Worm (Caenorhabditis elegans) whole organism, late embryonic: Measurements from ENCODE around the gene C47A4.5.

Experiments used
- C38D4.7 ChIP-seq: fragments of 200-800 bp; sonication (Bioruptor generic); optimal IDR thresholded peaks from 2 replicates; lab custom pipeline; 2018; ENCODE audit warnings: mild to moderate bottlenecking, missing genetic modification characterization, moderate library complexity, missing compliant biosample characterization
- ahr-1 ChIP-seq: sonication (generic microtip); optimal IDR thresholded peaks from 2 replicates; lab custom pipeline; 2016; ENCODE audit warnings: missing genetic modification characterization, missing compliant biosample characterization
- ceh-19 ChIP-seq: fragments of 200-800 bp; sonication (Bioruptor generic); optimal IDR thresholded peaks from 2 replicates; lab custom pipeline; 2018; ENCODE audit warnings: mild to moderate bottlenecking, missing genetic modification characterization, missing compliant biosample characterization
- ceh-2 ChIP-seq: sonication (generic microtip); optimal IDR thresholded peaks from 2 replicates; lab custom pipeline; 2016; ENCODE audit warnings: missing genotype, missing genetic modification characterization, missing compliant biosample characterization
- ceh-34 ChIP-seq: sonication (generic microtip); optimal IDR thresholded peaks from 2 replicates; lab custom pipeline; 2016; ENCODE audit warnings: mild to moderate bottlenecking, missing genetic modification characterization, missing compliant biosample characterization
- ceh-48 ChIP-seq: sonication (generic microtip); optimal IDR thresholded peaks from 2 replicates; lab custom pipeline; 2016; ENCODE audit warnings: missing genetic modification characterization, inconsistent platforms, missing compliant biosample characterization
- ceh-6 ChIP-seq: fragments of 200-800 bp; sonication (Bioruptor generic); optimal IDR thresholded peaks from 2 replicates; lab custom pipeline; 2018; ENCODE audit warnings: mild to moderate bottlenecking, missing genetic modification characterization, missing compliant biosample characterization
- dve-1 ChIP-seq: sonication (generic microtip); optimal IDR thresholded peaks from 2 replicates; lab custom pipeline; 2017; ENCODE audit warnings: antibody characterized with exemption, mild to moderate bottlenecking, missing genetic modification characterization, missing compliant biosample characterization
- elt-2 ChIP-seq: sonication (generic microtip); optimal IDR thresholded peaks from 2 replicates; lab custom pipeline; 2016; ENCODE audit warnings: missing genetic modification reagents, missing genetic modification characterization, missing compliant biosample characterization
- fax-1 ChIP-seq: sonication (generic microtip); optimal IDR thresholded peaks from 2 replicates; lab custom pipeline; 2016; ENCODE audit warnings: missing genotype, missing genetic modification characterization, missing compliant biosample characterization
- gmeb-2 ChIP-seq: sonication (generic microtip); optimal IDR thresholded peaks from 2 replicates; lab custom pipeline; 2016; ENCODE audit warnings: missing genetic modification characterization, inconsistent platforms, missing compliant biosample characterization
- hlh-13 ChIP-seq: fragments of 200-800 bp; sonication (Bioruptor generic); optimal IDR thresholded peaks from 2 replicates; lab custom pipeline; 2018; ENCODE audit warnings: mild to moderate bottlenecking, missing genetic modification characterization, missing compliant biosample characterization
- madf-2 ChIP-seq: sonication (generic microtip); optimal IDR thresholded peaks from 2 replicates; lab custom pipeline; 2017; ENCODE audit warnings: missing genetic modification characterization, missing compliant biosample characterization
- mec-3 ChIP-seq: sonication (generic microtip); optimal IDR thresholded peaks from 2 replicates; lab custom pipeline; 2016; ENCODE audit warnings: borderline replicate concordance, missing genetic modification characterization, missing compliant biosample characterization
- nfya-1 ChIP-seq: sonication (generic microtip); optimal IDR thresholded peaks from 2 replicates; lab custom pipeline; 2017; ENCODE audit warnings: missing genetic modification characterization, mild to moderate bottlenecking, missing compliant biosample characterization, antibody characterized with exemption, moderate library complexity
- pag-3 ChIP-seq: sonication (generic microtip); optimal IDR thresholded peaks from 2 replicates; lab custom pipeline; 2016; ENCODE audit warnings: missing compliant biosample characterization, missing genetic modification characterization, borderline replicate concordance
- pax-1 ChIP-seq: fragments of 150-350 bp; optimal IDR thresholded peaks from 2 replicates; lab custom pipeline; 2014; ENCODE audit warnings: missing biosample characterization, missing genetic modification characterization
- pha-4 ChIP-seq: fragments of 150-350 bp; optimal IDR thresholded peaks from 2 replicates; lab custom pipeline; 2018; ENCODE audit warnings: missing biosample characterization, missing genetic modification reagents, missing genetic modification characterization
- ref-2 ChIP-seq: sonication (generic microtip); optimal IDR thresholded peaks from 2 replicates; lab custom pipeline; 2016; ENCODE audit warnings: missing genetic modification characterization, missing compliant biosample characterization
- rnt-1 ChIP-seq: sonication (generic microtip); optimal IDR thresholded peaks from 2 replicates; lab custom pipeline; 2016; ENCODE audit warnings: missing genetic modification characterization, missing compliant biosample characterization
- sdc-2 ChIP-seq: sonication (generic microtip); optimal IDR thresholded peaks from 2 replicates; lab custom pipeline; 2016; ENCODE audit warnings: missing genotype, missing genetic modification characterization, missing compliant biosample characterization
- syd-9 ChIP-seq: sonication (generic microtip); optimal IDR thresholded peaks from 2 replicates; lab custom pipeline; 2016; ENCODE audit warnings: mild to moderate bottlenecking, missing genetic modification characterization, moderate library complexity, missing compliant biosample characterization
- tbx-2 ChIP-seq: sonication (generic microtip); optimal IDR thresholded peaks from 2 replicates; lab custom pipeline; 2016; ENCODE audit warnings: missing genetic modification characterization, missing compliant biosample characterization
- tbx-7 ChIP-seq: sonication (generic microtip); optimal IDR thresholded peaks from 2 replicates; lab custom pipeline; 2016; ENCODE audit warnings: missing genotype, missing genetic modification characterization, missing compliant biosample characterization
- unc-55 ChIP-seq: sonication (generic microtip); optimal IDR thresholded peaks from 2 replicates; lab custom pipeline; 2017; ENCODE audit warnings: missing biosample characterization, missing genetic modification reagents, missing genetic modification characterization

Gene C47A4.5

ce11 chrIV:13710367-13710766 lies 35.1 kb upstream of the C47A4.5 start:
- TF ChIP-seq unc-55 (GFP tag; lab: Kevin White, UChicago) (peak; percentile 77), mec-3 (tag; lab: Kevin White, UChicago) (no peak)

ce11 chrIV:13716279-13716678 lies 29.2 kb upstream of the C47A4.5 start, which contains the start of gene C47A4.1:
Gene C47A4.1 (minus strand): TSS chrIV:13716379.
- TF ChIP-seq pag-3 (tag; lab: Kevin White, UChicago), result no peak
- TF ChIP-seq ahr-1 (tag; lab: Kevin White, UChicago), result no peak
- TF ChIP-seq mec-3 (tag; lab: Kevin White, UChicago), result no peak
- TF ChIP-seq nfya-1 (tag; lab: Kevin White, UChicago), result no peak
- no peak for TF ChIP-seq madf-2 (tag; lab: Kevin White, UChicago)
- TF ChIP-seq fax-1 (tag; lab: Kevin White, UChicago), result no peak
- TF ChIP-seq elt-2 (tag; lab: Kevin White, UChicago), result no peak
- TF ChIP-seq gmeb-2 (tag; lab: Kevin White, UChicago), result no peak
- TF ChIP-seq ceh-48, result no peak
- TF ChIP-seq dve-1 (tag; lab: Kevin White, UChicago), result no peak
- TF ChIP-seq sdc-2 (tag; lab: Kevin White, UChicago), result no peak

- TF ChIP-seq C38D4.7 (GFP tag; lab: Kevin White, UChicago) (no peak), pha-4 (tag; lab: Kevin White, UChicago) (no peak), unc-55 (GFP tag; lab: Kevin White, UChicago) (peak; percentile 97)
Observed at ce11 chrIV:13716735-13717134, 28.8 kb upstream of the C47A4.5 start.

ce11 chrIV:13718918-13719317 lies 26.6 kb upstream of the C47A4.5 start:
- TF ChIP-seq pax-1 (no peak), rnt-1 (tag; lab: Kevin White, UChicago) (peak; percentile 88), fax-1 (tag; lab: Kevin White, UChicago) (no peak), unc-55 (GFP tag; lab: Kevin White, UChicago) (peak; percentile 98), tbx-2 (tag; lab: Kevin White, UChicago) (peak; percentile 18)

ce11 chrIV:13721000-13721399 lies 24.5 kb upstream of the C47A4.5 start:
- TF ChIP-seq unc-55 (GFP tag; lab: Kevin White, UChicago) (peak; percentile 61), mec-3 (tag; lab: Kevin White, UChicago) (no peak)

ce11 chrIV:13725201-13725600 lies 20.3 kb upstream of the C47A4.5 start:
- no peak for TF ChIP-seq elt-2 (tag; lab: Kevin White, UChicago)
- no peak for TF ChIP-seq gmeb-2 (tag; lab: Kevin White, UChicago)
- TF ChIP-seq ceh-2, result no peak
- no peak for TF ChIP-seq hlh-13
- TF ChIP-seq tbx-7 (tag; lab: Kevin White, UChicago), result no peak
- no peak for TF ChIP-seq pax-1

- TF ChIP-seq ref-2 (tag; lab: Kevin White, UChicago) (no peak), ceh-34 (tag; lab: Kevin White, UChicago) (no peak), sdc-2 (tag; lab: Kevin White, UChicago) (no peak), ceh-6 (GFP tag; lab: Kevin White, UChicago) (no peak)
Observed at ce11 chrIV:13726630-13727029, 18.9 kb upstream of the C47A4.5 start, which contains the start of gene ent-4. Gene ent-4 (plus strand): TSS chrIV:13726930.

ce11 chrIV:13727865-13728264 lies 17.6 kb upstream of the C47A4.5 start:
- TF ChIP-seq syd-9 (tag; lab: Kevin White, UChicago), result no peak
- no peak for TF ChIP-seq mec-3 (tag; lab: Kevin White, UChicago)
- peak; percentile 62 for TF ChIP-seq elt-2 (tag; lab: Kevin White, UChicago)
- TF ChIP-seq ceh-19 (GFP tag; lab: Kevin White, UChicago), result no peak
